Fruit fly (Drosophila melanogaster) whole organism, adult: Measurements from ENCODE around the gene cic.

Source experiments
- CG11617 ChIP-seq: fragments of 200-800 bp; sonication (Bioruptor generic); optimal IDR thresholded peaks from 2 replicates; lab custom pipeline; 2017; ENCODE audit warnings: mild to moderate bottlenecking, missing biosample characterization, missing genetic modification reagents, missing genetic modification characterization
- CG12768 ChIP-seq: fragments of 200-800 bp; sonication (Bioruptor generic); optimal IDR thresholded peaks from 2 replicates; lab custom pipeline; 2017; ENCODE audit warnings: missing biosample characterization, missing genetic modification characterization, mild to moderate bottlenecking, moderate library complexity, missing genetic modification reagents
- CG1620 ChIP-seq: fragments of 200-800 bp; sonication (Bioruptor generic); optimal IDR thresholded peaks from 2 replicates; lab custom pipeline; 2016; ENCODE audit warnings: missing biosample characterization, missing genetic modification characterization
- CG33017 ChIP-seq: fragments of 200-800 bp; sonication (Bioruptor generic); optimal IDR thresholded peaks from 2 replicates; lab custom pipeline; 2018; ENCODE audit warnings: missing biosample characterization, mild to moderate bottlenecking, missing genetic modification characterization, moderate library complexity
- CG5204 ChIP-seq: fragments of 200-800 bp; sonication (Bioruptor generic); optimal IDR thresholded peaks from 2 replicates; lab custom pipeline; 2016; ENCODE audit warnings: missing biosample characterization, missing genetic modification characterization
- CG7045 ChIP-seq: fragments of 200-800 bp; sonication (Bioruptor generic); optimal IDR thresholded peaks from 2 replicates; lab custom pipeline; 2017; ENCODE audit warnings: missing biosample characterization, mild to moderate bottlenecking, missing genetic modification characterization
- Crg-1 ChIP-seq: fragments of 200-800 bp; sonication (Bioruptor generic); optimal IDR thresholded peaks from 2 replicates; lab custom pipeline; 2016; ENCODE audit warnings: missing biosample characterization, missing genetic modification characterization
- bab1 ChIP-seq: fragments of 200-800 bp; sonication (Bioruptor generic); optimal IDR thresholded peaks from 3 replicates; lab custom pipeline; 2019; ENCODE audit warnings: missing biosample characterization, mild to moderate bottlenecking, missing genetic modification characterization, moderate library complexity
- cic ChIP-seq: fragments of 200-800 bp; sonication (Bioruptor generic); optimal IDR thresholded peaks from 2 replicates; lab custom pipeline; 2017; ENCODE audit warnings: missing biosample characterization, mild to moderate bottlenecking, missing genetic modification characterization, moderate library complexity
- ovo ChIP-seq: fragments of 200-800 bp; sonication (Bioruptor generic); optimal IDR thresholded peaks from 2 replicates; lab custom pipeline; 2016; ENCODE audit warnings: missing biosample characterization, missing genetic modification characterization
- pad ChIP-seq: fragments of 200-800 bp; sonication (Bioruptor generic); optimal IDR thresholded peaks from 3 replicates; lab custom pipeline; 2017; ENCODE audit warnings: missing biosample characterization, missing genetic modification characterization, mild to moderate bottlenecking, moderate library complexity, missing genetic modification reagents
- toe ChIP-seq: fragments of 200-800 bp; sonication (Bioruptor generic); optimal IDR thresholded peaks from 2 replicates; lab custom pipeline; 2016; ENCODE audit warnings: missing biosample characterization, missing genetic modification characterization

DNA sequence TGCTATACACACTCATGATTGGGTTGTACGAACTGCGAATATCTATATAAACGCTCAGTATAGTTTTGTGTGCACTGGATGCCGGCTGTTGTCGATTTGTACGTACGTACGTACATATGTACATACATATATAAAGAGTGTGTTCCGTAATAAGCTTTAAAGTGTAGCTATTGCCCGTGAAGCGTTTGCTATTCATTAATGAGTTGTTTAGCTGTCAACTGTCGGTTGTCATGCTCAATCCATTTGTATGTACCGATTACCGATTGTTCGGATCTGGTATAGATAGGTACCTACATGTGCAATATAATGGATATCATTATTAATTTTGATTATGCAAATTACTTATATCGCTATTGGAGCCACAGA, 9.4 kb downstream of the cic start:
- TF ChIP-seq pad (GFP tag; lab: Kevin White, UChicago) = no peak
- TF ChIP-seq ovo = no peak
- TF ChIP-seq CG5204 = no peak
- TF ChIP-seq Crg-1 (GFP tag; lab: Kevin White, UChicago) = no peak
- no peak for TF ChIP-seq CG11617 (GFP tag; lab: Kevin White, UChicago)
- TF ChIP-seq CG12768 = no peak
- TF ChIP-seq CG7045 (GFP tag; lab: Kevin White, UChicago) = no peak
- no peak for TF ChIP-seq CG1620 (GFP tag; lab: Kevin White, UChicago)
- peak; percentile 90 for TF ChIP-seq cic
- no peak for TF ChIP-seq CG33017 (tag; lab: Kevin White, UChicago)
- TF ChIP-seq bab1 = no peak
- no peak for TF ChIP-seq toe
